Worm (Caenorhabditis elegans) whole organism, early embryonic: ENCODE results near the gene phf-10.

Source experiments
- B0310.2 ChIP-seq: sonication (generic microtip); optimal IDR thresholded peaks from 2 replicates; lab custom pipeline; 2016; ENCODE audit warnings: mild to moderate bottlenecking, missing genetic modification characterization, missing compliant biosample characterization
- F13C5.2 ChIP-seq: sonication (generic microtip); optimal IDR thresholded peaks from 2 replicates; lab custom pipeline; 2017; ENCODE audit warnings: mild to moderate bottlenecking, missing genetic modification characterization, inconsistent platforms, missing compliant biosample characterization
- aly-1 ChIP-seq: sonication (generic microtip); optimal IDR thresholded peaks from 2 replicates; lab custom pipeline; 2016; ENCODE audit warnings: missing genetic modification characterization, missing compliant biosample characterization
- ama-1 ChIP-seq: fragments of 150-350 bp; optimal IDR thresholded peaks from 2 replicates; lab custom pipeline; 2014
- ceh-13 ChIP-seq: fragments of 200-800 bp; sonication (Bioruptor generic); optimal IDR thresholded peaks from 2 replicates; lab custom pipeline; 2018; ENCODE audit warnings: mild to moderate bottlenecking, missing genetic modification characterization, missing compliant biosample characterization
- ceh-36 ChIP-seq: sonication (generic microtip); optimal IDR thresholded peaks from 2 replicates; lab custom pipeline; 2016; ENCODE audit warnings: missing genetic modification characterization, inconsistent platforms, missing compliant biosample characterization
- ets-7 ChIP-seq: sonication (generic microtip); optimal IDR thresholded peaks from 2 replicates; lab custom pipeline; 2016; ENCODE audit warnings: missing genotype, missing genetic modification characterization, missing compliant biosample characterization
- flt-1 ChIP-seq: fragments of 200-800 bp; sonication (Bioruptor generic); IDR thresholded peaks from 2 replicates; pipeline ENCODE4 v1.3.6; 2022; ENCODE audit warnings: missing genetic modification characterization, missing compliant biosample characterization
- hmbx-1 ChIP-seq: sonication (generic microtip); optimal IDR thresholded peaks from 2 replicates; lab custom pipeline; 2016; ENCODE audit warnings: mild to moderate bottlenecking, missing genetic modification characterization, missing compliant biosample characterization
- hmg-4 ChIP-seq: fragments of 200-800 bp; sonication (Bioruptor generic); optimal IDR thresholded peaks from 2 replicates; lab custom pipeline; 2018; ENCODE audit warnings: mild to moderate bottlenecking, missing genetic modification characterization, missing compliant biosample characterization
- hnd-1 ChIP-seq: sonication (generic microtip); optimal IDR thresholded peaks from 2 replicates; lab custom pipeline; 2016; ENCODE audit warnings: missing genetic modification characterization, missing compliant biosample characterization
- pes-1 ChIP-seq: fragments of 200-800 bp; sonication (Bioruptor generic); IDR thresholded peaks from 2 replicates; pipeline ENCODE4 v1.3.6; 2022; ENCODE audit warnings: missing genetic modification reagents, missing genetic modification characterization, missing compliant biosample characterization
- scrt-1 ChIP-seq: fragments of 200-800 bp; sonication (Bioruptor generic); IDR thresholded peaks from 2 replicates; pipeline ENCODE4 v1.3.6; 2022; ENCODE audit warnings: missing genetic modification characterization, missing compliant biosample characterization
- sea-1 ChIP-seq: fragments of 200-800 bp; sonication (Bioruptor generic); conservative IDR thresholded peaks from 2 replicates; pipeline ENCODE4 v1.3.6; 2022; ENCODE audit warnings: missing genetic modification characterization, missing compliant biosample characterization
- tbx-11 ChIP-seq: fragments of 200-800 bp; sonication (Bioruptor generic); IDR thresholded peaks from 2 replicates; pipeline ENCODE4 v1.3.6; 2022; ENCODE audit warnings: missing genetic modification characterization, missing compliant biosample characterization
- tbx-37 ChIP-seq: fragments of 200-800 bp; sonication (Bioruptor generic); conservative IDR thresholded peaks from 2 replicates; pipeline ENCODE4 v1.3.6; 2022; ENCODE audit warnings: missing genetic modification reagents, missing genetic modification characterization, missing compliant biosample characterization
- tra-4 ChIP-seq: sonication (generic microtip); optimal IDR thresholded peaks from 2 replicates; lab custom pipeline; 2017; ENCODE audit warnings: missing genetic modification characterization, missing compliant biosample characterization

The phf-10 gene

ce11 chrV:349054-349453 is 37.7 kb upstream of the phf-10 start, which contains the start of gene atg-9:
atg-9 (plus strand) TSS chrV:349385.
- TF ChIP-seq ama-1 (lab: Kevin White, UChicago), result no peak
- TF ChIP-seq F13C5.2, result peak; percentile 36

ce11 chrV:347561-348345 is 36.4 kb upstream of the phf-10 start:
- TF ChIP-seq hmbx-1 (tag; lab: Kevin White, UChicago) (no peak), sea-1 (no peak), flt-1 (GFP tag; lab: Robert Waterston, UW) (no peak), hmg-4 (GFP tag; lab: Kevin White, UChicago) (no peak), B0310.2 (tag; lab: Kevin White, UChicago) (no peak), scrt-1 (no peak), tra-4 (tag; lab: Kevin White, UChicago) (no peak)

- TF ChIP-seq B0310.2 (tag; lab: Kevin White, UChicago) (no peak), tbx-37 (GFP tag; lab: Robert Waterston, UW) (no peak), scrt-1 (no peak), aly-1 (tag; lab: Kevin White, UChicago) (no peak), hnd-1 (tag; lab: Kevin White, UChicago) (no peak), ama-1 (lab: Kevin White, UChicago) (no peak), ceh-36 (tag; lab: Kevin White, UChicago) (no peak), tbx-11 (no peak), sea-1 (no peak), ceh-13 (no peak), hmbx-1 (tag; lab: Kevin White, UChicago) (no peak), ets-7 (tag; lab: Kevin White, UChicago) (no peak), pes-1 (GFP tag; lab: Robert Waterston, UW) (no peak)
Measured at ce11 chrV:346005-346404, 34.6 kb upstream of the phf-10 start.

- no peak for TF ChIP-seq hnd-1 (tag; lab: Kevin White, UChicago)
- TF ChIP-seq flt-1 (GFP tag; lab: Robert Waterston, UW), result no peak
- TF ChIP-seq tbx-11, result no peak
- TF ChIP-seq tra-4 (tag; lab: Kevin White, UChicago), result no peak
- no peak for TF ChIP-seq aly-1 (tag; lab: Kevin White, UChicago)
- no peak for TF ChIP-seq ama-1 (lab: Kevin White, UChicago)
- TF ChIP-seq scrt-1, result no peak
- TF ChIP-seq ceh-36 (tag; lab: Kevin White, UChicago), result no peak
- TF ChIP-seq tbx-37 (GFP tag; lab: Robert Waterston, UW), result no peak
- TF ChIP-seq ets-7 (tag; lab: Kevin White, UChicago), result no peak
- TF ChIP-seq hmg-4 (GFP tag; lab: Kevin White, UChicago), result no peak
- no peak for TF ChIP-seq B0310.2 (tag; lab: Kevin White, UChicago)
- no peak for TF ChIP-seq ceh-13
Measured at ce11 chrV:343546-343945, 32.2 kb upstream of the phf-10 start.

- TF ChIP-seq hmg-4 (GFP tag; lab: Kevin White, UChicago) (no peak), hmbx-1 (tag; lab: Kevin White, UChicago) (no peak)
Measured at ce11 chrV:343128-343527, 31.8 kb upstream of the phf-10 start, which contains the start of gene wago-10. wago-10 (plus strand) TSS chrV:343428.

ce11 chrV:342346-342745 is 31.0 kb upstream of the phf-10 start:
- no peak for TF ChIP-seq aly-1 (tag; lab: Kevin White, UChicago)

ce11 chrV:336350-336749 is 25.0 kb upstream of the phf-10 start, which contains the start of gene dmd-8:
dmd-8 (minus strand) TSS chrV:336450.
- TF ChIP-seq ceh-13 (no peak), F13C5.2 (no peak)

ce11 chrV:333713-334112 is 22.3 kb upstream of the phf-10 start:
- no peak for TF ChIP-seq tbx-11
- no peak for TF ChIP-seq ceh-36 (tag; lab: Kevin White, UChicago)
- TF ChIP-seq ama-1 (lab: Kevin White, UChicago), result no peak
- no peak for TF ChIP-seq hnd-1 (tag; lab: Kevin White, UChicago)
- no peak for TF ChIP-seq F13C5.2
- TF ChIP-seq pes-1 (GFP tag; lab: Robert Waterston, UW), result no peak
- TF ChIP-seq hmg-4 (GFP tag; lab: Kevin White, UChicago), result no peak
- no peak for TF ChIP-seq ceh-13
- no peak for TF ChIP-seq tra-4 (tag; lab: Kevin White, UChicago)
- TF ChIP-seq hmbx-1 (tag; lab: Kevin White, UChicago), result no peak
- TF ChIP-seq aly-1 (tag; lab: Kevin White, UChicago), result no peak
- TF ChIP-seq flt-1 (GFP tag; lab: Robert Waterston, UW), result no peak
- TF ChIP-seq ets-7 (tag; lab: Kevin White, UChicago), result no peak
- TF ChIP-seq sea-1, result no peak
- TF ChIP-seq scrt-1, result no peak
- TF ChIP-seq tbx-37 (GFP tag; lab: Robert Waterston, UW), result no peak

- no peak for TF ChIP-seq tbx-37 (GFP tag; lab: Robert Waterston, UW)
- no peak for TF ChIP-seq ama-1 (lab: Kevin White, UChicago)
- TF ChIP-seq hmg-4 (GFP tag; lab: Kevin White, UChicago), result no peak
- TF ChIP-seq hnd-1 (tag; lab: Kevin White, UChicago), result no peak
- no peak for TF ChIP-seq hmbx-1 (tag; lab: Kevin White, UChicago)
- TF ChIP-seq pes-1 (GFP tag; lab: Robert Waterston, UW), result no peak
- no peak for TF ChIP-seq ets-7 (tag; lab: Kevin White, UChicago)
- no peak for TF ChIP-seq scrt-1
- TF ChIP-seq tbx-11, result no peak
- TF ChIP-seq ceh-36 (tag; lab: Kevin White, UChicago), result no peak
- no peak for TF ChIP-seq tra-4 (tag; lab: Kevin White, UChicago)
- TF ChIP-seq flt-1 (GFP tag; lab: Robert Waterston, UW), result no peak
- TF ChIP-seq aly-1 (tag; lab: Kevin White, UChicago), result no peak
- no peak for TF ChIP-seq sea-1
- no peak for TF ChIP-seq F13C5.2
- TF ChIP-seq B0310.2 (tag; lab: Kevin White, UChicago), result no peak
- no peak for TF ChIP-seq ceh-13
Measured at ce11 chrV:332585-332984, 21.2 kb upstream of the phf-10 start.
